Fruit fly (Drosophila melanogaster) whole organism, embryonic: ENCODE results near the gene CG13385.

Experiments used
- Abd-B ChIP-seq: fragments of 200-800 bp; sonication (Bioruptor generic); optimal IDR thresholded peaks from 2 replicates; lab custom pipeline; 2018; ENCODE audit warnings: missing biosample characterization, mild to moderate bottlenecking, missing genetic modification characterization, moderate library complexity
- C15 ChIP-seq: fragments of 200-800 bp; sonication (Bioruptor generic); IDR thresholded peaks from 3 replicates; pipeline ENCODE4 v1.3.6; 2022; ENCODE audit warnings: missing biosample characterization, missing genetic modification characterization
- CG10209 ChIP-seq: fragments of 200-800 bp; sonication (Bioruptor generic); optimal IDR thresholded peaks from 3 replicates; lab custom pipeline; 2017; ENCODE audit warnings: missing biosample characterization, mild to moderate bottlenecking, missing genetic modification characterization, missing genetic modification reagents
- CG10274 ChIP-seq: fragments of 200-800 bp; sonication (Bioruptor generic); optimal IDR thresholded peaks from 3 replicates; lab custom pipeline; 2017; ENCODE audit warnings: missing biosample characterization, mild to moderate bottlenecking, missing genetic modification characterization
- CG11456 ChIP-seq: fragments of 200-800 bp; sonication (Bioruptor generic); IDR thresholded peaks from 3 replicates; pipeline ENCODE4 v1.3.6; 2022; ENCODE audit warnings: missing biosample characterization, missing genetic modification characterization
- CG12236 ChIP-seq: fragments of 200-800 bp; sonication (Bioruptor generic); optimal IDR thresholded peaks from 2 replicates; lab custom pipeline; 2016; ENCODE audit warnings: missing biosample characterization, missing genetic modification characterization
- CG13287 ChIP-seq: fragments of 200-800 bp; sonication (Bioruptor generic); IDR thresholded peaks from 2 replicates; pipeline ENCODE4 v1.3.6; 2022; ENCODE audit warnings: missing biosample characterization, missing genetic modification characterization; ENCODE audit not compliant: partially characterized antibody
- CG14050 ChIP-seq: fragments of 200-800 bp; sonication (Bioruptor generic); IDR thresholded peaks from 3 replicates; pipeline ENCODE4 v1.3.6; 2022; ENCODE audit warnings: missing biosample characterization, missing genetic modification characterization
- CG17361 ChIP-seq: fragments of 200-800 bp; sonication (Bioruptor generic); IDR thresholded peaks from 3 replicates; pipeline ENCODE4 v1.3.6; 2022; ENCODE audit warnings: missing biosample characterization, missing genetic modification characterization
- CG17612 ChIP-seq: fragments of 200-800 bp; sonication (Bioruptor generic); IDR thresholded peaks from 2 replicates; pipeline ENCODE4 v1.3.6; 2022; ENCODE audit warnings: missing biosample characterization, missing genetic modification characterization
- CG1792 ChIP-seq: fragments of 200-800 bp; sonication (Bioruptor generic); optimal IDR thresholded peaks from 2 replicates; lab custom pipeline; 2016; ENCODE audit warnings: missing biosample characterization, missing genetic modification characterization
- CG31365 ChIP-seq: fragments of 200-800 bp; sonication (Bioruptor generic); optimal IDR thresholded peaks from 2 replicates; lab custom pipeline; 2018; ENCODE audit warnings: missing biosample characterization, mild to moderate bottlenecking, missing genetic modification characterization
- CG3838 ChIP-seq: fragments of 200-800 bp; sonication (Bioruptor generic); optimal IDR thresholded peaks from 3 replicates; lab custom pipeline; 2016; ENCODE audit warnings: missing biosample characterization, missing genetic modification characterization
- CG4360 ChIP-seq: fragments of 200-800 bp; sonication (Bioruptor generic); IDR thresholded peaks from 2 replicates; pipeline ENCODE4 v1.3.6; 2022; ENCODE audit warnings: missing biosample characterization, missing genetic modification characterization
- CG4617 ChIP-seq: fragments of 200-800 bp; sonication (Bioruptor generic); optimal IDR thresholded peaks from 3 replicates; lab custom pipeline; 2016; ENCODE audit warnings: missing biosample characterization, missing genetic modification characterization, borderline replicate concordance
- CG4707 ChIP-seq: fragments of 200-800 bp; sonication (Bioruptor generic); optimal IDR thresholded peaks from 2 replicates; lab custom pipeline; 2018; ENCODE audit warnings: missing biosample characterization, mild to moderate bottlenecking, missing genetic modification characterization, moderate library complexity
- CG7786 ChIP-seq: fragments of 200-800 bp; sonication (Bioruptor generic); optimal IDR thresholded peaks from 2 replicates; lab custom pipeline; 2016; ENCODE audit warnings: missing biosample characterization, missing genetic modification characterization
- CG8089 ChIP-seq: fragments of 200-800 bp; sonication (Bioruptor generic); optimal IDR thresholded peaks from 3 replicates; lab custom pipeline; 2016; ENCODE audit warnings: missing biosample characterization, missing genetic modification characterization
- CG8281 ChIP-seq: fragments of 200-800 bp; sonication (Bioruptor generic); optimal IDR thresholded peaks from 2 replicates; lab custom pipeline; 2018; ENCODE audit warnings: missing biosample characterization, mild to moderate bottlenecking, missing genetic modification characterization, moderate library complexity
- D19A ChIP-seq: fragments of 200-800 bp; optimal IDR thresholded peaks from 3 replicates; lab custom pipeline; 2019; ENCODE audit warnings: missing biosample characterization, mild to moderate bottlenecking, missing genetic modification characterization, moderate library complexity
- Dll ChIP-seq: fragments of 200-800 bp; sonication (Bioruptor generic); IDR thresholded peaks from 4 replicates; pipeline ENCODE4 v1.3.6; 2022; ENCODE audit warnings: missing biosample characterization, missing genetic modification characterization; ENCODE audit not compliant: partially characterized antibody
- E2f2 ChIP-seq: fragments of 200-800 bp; sonication (Bioruptor generic); IDR thresholded peaks from 2 replicates; pipeline ENCODE4 v1.3.6; 2022; ENCODE audit warnings: missing biosample characterization, missing genetic modification characterization
- Fer2 ChIP-seq: fragments of 200-800 bp; sonication (Bioruptor generic); optimal IDR thresholded peaks from 2 replicates; lab custom pipeline; 2018; ENCODE audit warnings: missing biosample characterization, mild to moderate bottlenecking, missing genetic modification characterization, moderate library complexity
- HLH3B ChIP-seq: fragments of 200-800 bp; sonication (Bioruptor generic); IDR thresholded peaks from 2 replicates; pipeline ENCODE4 v1.3.6; 2022; ENCODE audit warnings: missing biosample characterization, missing genetic modification characterization
- Hmx ChIP-seq: fragments of 200-800 bp; sonication (Bioruptor generic); optimal IDR thresholded peaks from 2 replicates; lab custom pipeline; 2016; ENCODE audit warnings: missing biosample characterization, missing genetic modification characterization
- Nf-YB ChIP-seq: fragments of 200-800 bp; sonication (Bioruptor generic); optimal IDR thresholded peaks from 3 replicates; lab custom pipeline; 2019; ENCODE audit warnings: missing biosample characterization, mild to moderate bottlenecking, missing genetic modification characterization, moderate library complexity
- Nf-YC ChIP-seq: fragments of 200-800 bp; optimal IDR thresholded peaks from 3 replicates; lab custom pipeline; 2019; ENCODE audit warnings: missing biosample characterization, mild to moderate bottlenecking, missing genetic modification characterization, moderate library complexity
- Oli ChIP-seq: fragments of 200-800 bp; sonication (Bioruptor generic); optimal IDR thresholded peaks from 2 replicates; lab custom pipeline; 2018; ENCODE audit warnings: missing biosample characterization, mild to moderate bottlenecking, missing genetic modification characterization, moderate library complexity
- Six4 ChIP-seq: fragments of 200-800 bp; sonication (Bioruptor generic); optimal IDR thresholded peaks from 2 replicates; lab custom pipeline; 2016; ENCODE audit warnings: missing biosample characterization, missing genetic modification characterization
- Tbp ChIP-seq: fragments of >200 bp; optimal IDR thresholded peaks from 2 replicates; lab custom pipeline; 2018; ENCODE audit warnings: missing biosample characterization, missing genetic modification characterization
- ac ChIP-seq: fragments of 200-800 bp; sonication (Bioruptor generic); optimal IDR thresholded peaks from 3 replicates; lab custom pipeline; 2017; ENCODE audit warnings: missing biosample characterization, mild to moderate bottlenecking, missing genetic modification characterization
- ato ChIP-seq: fragments of 200-800 bp; sonication (Bioruptor generic); IDR thresholded peaks from 2 replicates; pipeline ENCODE4 v1.3.6; 2022; ENCODE audit warnings: missing biosample characterization, missing genetic modification characterization; ENCODE audit not compliant: partially characterized antibody
- bbx ChIP-seq: fragments of 200-800 bp; sonication (Bioruptor generic); IDR thresholded peaks from 2 replicates; pipeline ENCODE4 v1.3.6; 2022; ENCODE audit warnings: missing biosample characterization, missing genetic modification characterization; ENCODE audit not compliant: partially characterized antibody
- bcd ChIP-seq: fragments of 200-800 bp; sonication (Bioruptor generic); optimal IDR thresholded peaks from 2 replicates; lab custom pipeline; 2017; ENCODE audit warnings: missing biosample characterization, mild to moderate bottlenecking, missing genetic modification characterization
- br ChIP-seq: fragments of >200 bp; optimal IDR thresholded peaks from 2 replicates; lab custom pipeline; 2017
- caup ChIP-seq: fragments of 200-800 bp; sonication (Bioruptor generic); optimal IDR thresholded peaks from 3 replicates; lab custom pipeline; 2017; ENCODE audit warnings: missing biosample characterization, mild to moderate bottlenecking, missing genetic modification characterization, moderate library complexity; ENCODE audit not compliant: severe bottlenecking
- crc ChIP-seq: fragments of 200-800 bp; sonication (Bioruptor generic); optimal IDR thresholded peaks from 2 replicates; lab custom pipeline; 2016; ENCODE audit warnings: missing biosample characterization, missing genetic modification characterization
- disco-r ChIP-seq: fragments of 200-800 bp; sonication (Bioruptor generic); optimal IDR thresholded peaks from 2 replicates; lab custom pipeline; 2016; ENCODE audit warnings: missing biosample characterization, missing genetic modification characterization
- esg ChIP-seq: fragments of 200-800 bp; sonication (Bioruptor generic); conservative IDR thresholded peaks from 2 replicates; pipeline ENCODE4 v1.3.6; 2022; ENCODE audit warnings: missing biosample characterization, missing genetic modification characterization
- ewg ChIP-seq: fragments of 200-800 bp; sonication (Bioruptor generic); optimal IDR thresholded peaks from 3 replicates; lab custom pipeline; 2017; ENCODE audit warnings: mild to moderate bottlenecking, missing biosample characterization, missing genetic modification reagents, missing genetic modification characterization
- fd3F ChIP-seq: fragments of 200-800 bp; sonication (Bioruptor generic); optimal IDR thresholded peaks from 2 replicates; lab custom pipeline; 2018; ENCODE audit warnings: missing biosample characterization, mild to moderate bottlenecking, missing genetic modification characterization, moderate library complexity
- hbn ChIP-seq: fragments of 200-800 bp; sonication (Bioruptor generic); IDR thresholded peaks from 2 replicates; pipeline ENCODE4 v1.3.6; 2022; ENCODE audit warnings: missing biosample characterization, missing genetic modification characterization; ENCODE audit not compliant: partially characterized antibody
- ind ChIP-seq: fragments of 200-800 bp; sonication (Bioruptor generic); optimal IDR thresholded peaks from 3 replicates; lab custom pipeline; 2016; ENCODE audit warnings: missing biosample characterization, missing genetic modification characterization
- pan ChIP-seq, 4 experiments: fragments of >200 bp in 3 of 4; fragments of 200-800 bp in 1 of 4; sonication (Bioruptor generic) in 1 of 4; optimal IDR thresholded peaks in 3 of 4; IDR thresholded peaks in 1 of 4; 2 replicates each; pipeline versions ENCODE4 v1.3.6 to Lab custom; 2017 to 2022; ENCODE audit warnings: missing biosample characterization in 2 of 4, missing genetic modification characterization in 2 of 4, mixed read lengths in 1 of 4
- pho ChIP-seq: fragments of 200-800 bp; sonication (Bioruptor generic); optimal IDR thresholded peaks from 2 replicates; lab custom pipeline; 2016; ENCODE audit warnings: missing biosample characterization, missing genetic modification characterization
- pros ChIP-seq: fragments of 200-800 bp; sonication (Bioruptor generic); optimal IDR thresholded peaks from 3 replicates; lab custom pipeline; 2019; ENCODE audit warnings: missing biosample characterization, mild to moderate bottlenecking, missing genetic modification characterization, moderate library complexity
- pum ChIP-seq: fragments of 200-800 bp; sonication (Bioruptor generic); optimal IDR thresholded peaks from 2 replicates; lab custom pipeline; 2016; ENCODE audit warnings: missing biosample characterization, missing genetic modification characterization
- schlank ChIP-seq: fragments of 200-800 bp; sonication (Bioruptor generic); optimal IDR thresholded peaks from 2 replicates; lab custom pipeline; 2018; ENCODE audit warnings: missing biosample characterization, mild to moderate bottlenecking, missing genetic modification characterization
- tgo ChIP-seq: fragments of 200-800 bp; sonication (Bioruptor generic); IDR thresholded peaks from 3 replicates; pipeline ENCODE4 v1.3.6; 2022; ENCODE audit warnings: missing biosample characterization, missing genetic modification characterization
- zen ChIP-seq: fragments of 200-800 bp; sonication (Bioruptor generic); optimal IDR thresholded peaks from 3 replicates; lab custom pipeline; 2018; ENCODE audit warnings: missing biosample characterization, mild to moderate bottlenecking, missing genetic modification characterization, moderate library complexity

Gene CG13385

dm6 chr2L:8376717-8377116 is 19.7 kb upstream of the CG13385 start, which contains the start of the genes CG13390 and CG17294 (continued):
- TF ChIP-seq D19A (peak; percentile 98), Nf-YC (tag; lab: Kevin White, UChicago) (peak; percentile 95), CG7786 (GFP tag; lab: Kevin White, UChicago) (peak; percentile 91), HLH3B (peak; percentile 100), CG17612 (peak; percentile 99), Oli (peak; percentile 100), crc (peak; percentile 90), caup (GFP tag; lab: Kevin White, UChicago) (peak; percentile 99), CG1792 (GFP tag; lab: Kevin White, UChicago) (peak; percentile 77), bcd (GFP tag; lab: Kevin White, UChicago) (peak; percentile 99), br (no peak), fd3F (GFP tag; lab: Kevin White, UChicago) (peak; percentile 100), ewg (GFP tag; lab: Kevin White, UChicago) (peak; percentile 98), CG4360 (GFP tag; lab: Robert Waterston, UW) (peak; percentile 90), C15 (peak; percentile 99), CG31365 (tag; lab: Kevin White, UChicago) (peak; percentile 94), CG8089 (GFP tag; lab: Kevin White, UChicago) (peak; percentile 81), CG12236 (GFP tag; lab: Kevin White, UChicago) (peak; percentile 85), pan (optimal IDR thresholded peaks at IDR 0.05; lab: Kevin White, UChicago) (no peak), pan (GFP tag; optimal IDR thresholded peaks at IDR 0.05 in 1 of 2, IDR thresholded peaks at IDR 0.05 in 1 of 2) (peak in 1 of 2 experiments; percentile 100), Dll (GFP tag; lab: Robert Waterston, UW) (peak; percentile 86), pros (GFP tag; lab: Kevin White, UChicago) (peak; percentile 89), Six4 (peak; percentile 99), Fer2 (tag; lab: Kevin White, UChicago) (peak; percentile 100), E2f2 (peak; percentile 92), Abd-B (GFP tag; lab: Kevin White, UChicago) (peak; percentile 100), bbx (peak; percentile 70), CG14050 (GFP tag; lab: Robert Waterston, UW) (peak; percentile 99), CG13287 (peak; percentile 91), CG4707 (GFP tag; lab: Kevin White, UChicago) (peak; percentile 96), CG8281 (peak; percentile 96), CG10209 (GFP tag; lab: Kevin White, UChicago) (peak; percentile 99), schlank (tag; lab: Kevin White, UChicago) (peak; percentile 98), disco-r (GFP tag; lab: Kevin White, UChicago) (peak; percentile 87), hbn (GFP tag; lab: Robert Waterston, UW) (peak; percentile 70; the same call in 1 of the 2 replicates), tgo (GFP tag; lab: Robert Waterston, UW) (peak; percentile 100), esg (peak; percentile 100), pum (GFP tag; lab: Kevin White, UChicago) (peak; percentile 92), CG3838 (GFP tag; lab: Kevin White, UChicago) (peak; percentile 96), ac (GFP tag; lab: Kevin White, UChicago) (peak; percentile 97), ato (GFP tag; lab: Robert Waterston, UW) (0 out of 2 replicates have a peak, but pooled peaks have one; percentile 40), pho (GFP tag; lab: Kevin White, UChicago) (peak; percentile 95), Hmx (GFP tag; lab: Kevin White, UChicago) (peak; percentile 85), Tbp (GFP tag; lab: Kevin White, UChicago) (no peak), CG11456 (GFP tag; lab: Robert Waterston, UW) (peak; percentile 99), Nf-YB (GFP tag; lab: Kevin White, UChicago) (peak; percentile 91), CG4617 (GFP tag; lab: Kevin White, UChicago) (peak; percentile 99), CG10274 (GFP tag; lab: Kevin White, UChicago) (peak; percentile 94), zen (tag; lab: Kevin White, UChicago) (peak; percentile 99), ind (GFP tag; lab: Kevin White, UChicago) (peak; percentile 99), CG17361 (GFP tag; lab: Robert Waterston, UW) (peak; percentile 100)
